Worm (Caenorhabditis elegans) whole organism, mixed stage, embryonic: ENCODE results near the gene dyn-1.

Source experiments
- M03D4.4 ChIP-seq: sonication (generic microtip); optimal IDR thresholded peaks from 2 replicates; lab custom pipeline; 2017; ENCODE audit warnings: mild to moderate bottlenecking, missing genetic modification characterization, missing compliant biosample characterization
- bed-3 ChIP-seq: fragments of 200-800 bp; sonication (Bioruptor generic); optimal IDR thresholded peaks from 3 replicates; lab custom pipeline; 2018; ENCODE audit warnings: mild to moderate bottlenecking, missing genetic modification characterization, moderate library complexity, missing compliant biosample characterization
- blmp-1 ChIP-seq: fragments of 150-350 bp; optimal IDR thresholded peaks from 2 replicates; lab custom pipeline; 2014; ENCODE audit warnings: missing biosample characterization, missing genetic modification characterization
- ceh-39 ChIP-seq: fragments of 150-350 bp; optimal IDR thresholded peaks from 2 replicates; lab custom pipeline; 2014; ENCODE audit warnings: missing biosample characterization, missing genetic modification characterization
- ceh-83 ChIP-seq: fragments of 200-800 bp; sonication (Bioruptor generic); optimal IDR thresholded peaks from 2 replicates; lab custom pipeline; 2018; ENCODE audit warnings: mild to moderate bottlenecking, missing genetic modification characterization, missing compliant biosample characterization
- cnd-1 ChIP-seq: fragments of 200-800 bp; sonication (Bioruptor generic); optimal IDR thresholded peaks from 2 replicates; lab custom pipeline; 2018; ENCODE audit warnings: mild to moderate bottlenecking, missing genetic modification characterization, missing compliant biosample characterization
- drap-1 ChIP-seq: fragments of 200-800 bp; sonication (Bioruptor generic); optimal IDR thresholded peaks from 3 replicates; lab custom pipeline; 2018; ENCODE audit warnings: mild to moderate bottlenecking, missing genetic modification characterization, missing compliant biosample characterization
- elt-1 ChIP-seq: sonication (generic microtip); optimal IDR thresholded peaks from 2 replicates; lab custom pipeline; 2017; ENCODE audit warnings: missing genetic modification characterization, mild to moderate bottlenecking, missing compliant biosample characterization, antibody characterized with exemption, moderate library complexity, borderline replicate concordance; ENCODE audit not compliant: insufficient read depth
- elt-3 ChIP-seq: fragments of 150-350 bp; optimal IDR thresholded peaks from 2 replicates; lab custom pipeline; 2014; ENCODE audit warnings: missing biosample characterization, missing genetic modification characterization
- flh-1 ChIP-seq: fragments of 200-800 bp; sonication (Bioruptor generic); optimal IDR thresholded peaks from 2 replicates; lab custom pipeline; 2018; ENCODE audit warnings: mild to moderate bottlenecking, missing genetic modification characterization, moderate library complexity, missing compliant biosample characterization
- ham-2 ChIP-seq: fragments of 200-800 bp; sonication (Bioruptor generic); optimal IDR thresholded peaks from 2 replicates; lab custom pipeline; 2018; ENCODE audit warnings: mild to moderate bottlenecking, missing genetic modification characterization, missing compliant biosample characterization
- lin-13 ChIP-seq: fragments of 150-350 bp; optimal IDR thresholded peaks from 2 replicates; lab custom pipeline; 2014; ENCODE audit warnings: missing biosample characterization, missing genetic modification characterization
- lin-32 ChIP-seq: fragments of 200-800 bp; sonication (Bioruptor generic); optimal IDR thresholded peaks from 2 replicates; lab custom pipeline; 2018; ENCODE audit warnings: mild to moderate bottlenecking, missing genetic modification characterization, missing compliant biosample characterization
- lsy-2 ChIP-seq: fragments of 150-350 bp; optimal IDR thresholded peaks from 2 replicates; lab custom pipeline; 2014; ENCODE audit warnings: missing biosample characterization, missing genetic modification characterization
- mab-5 ChIP-seq: fragments of 150-350 bp; optimal IDR thresholded peaks from 2 replicates; lab custom pipeline; 2014; ENCODE audit warnings: missing biosample characterization, missing genetic modification characterization
- mep-1 ChIP-seq: fragments of 150-350 bp; optimal IDR thresholded peaks from 2 replicates; lab custom pipeline; 2017; ENCODE audit warnings: missing biosample characterization, missing genetic modification reagents, missing genetic modification characterization, inconsistent platforms
- mls-2 ChIP-seq: sonication (generic microtip); optimal IDR thresholded peaks from 2 replicates; lab custom pipeline; 2016; ENCODE audit warnings: mild to moderate bottlenecking, missing genetic modification characterization, moderate library complexity, missing compliant biosample characterization
- nhr-12 ChIP-seq: fragments of 150-350 bp; optimal IDR thresholded peaks from 2 replicates; lab custom pipeline; 2014; ENCODE audit warnings: missing biosample characterization, missing genetic modification characterization
- nhr-2 ChIP-seq: fragments of 150-350 bp; optimal IDR thresholded peaks from 2 replicates; lab custom pipeline; 2014; ENCODE audit warnings: missing biosample characterization, missing genetic modification characterization
- nhr-237 ChIP-seq: fragments of 150-350 bp; optimal IDR thresholded peaks from 2 replicates; lab custom pipeline; 2014; ENCODE audit warnings: missing biosample characterization, missing genetic modification characterization
- nhr-28 ChIP-seq: fragments of 150-350 bp; optimal IDR thresholded peaks from 2 replicates; lab custom pipeline; 2014; ENCODE audit warnings: missing biosample characterization, missing genetic modification characterization
- nhr-76 ChIP-seq: sonication (generic microtip); optimal IDR thresholded peaks from 2 replicates; lab custom pipeline; 2017; ENCODE audit warnings: missing biosample characterization, missing genetic modification characterization
- pha-4 ChIP-seq: fragments of 150-350 bp; optimal IDR thresholded peaks from 2 replicates; lab custom pipeline; 2018; ENCODE audit warnings: missing biosample characterization, missing genetic modification reagents, missing genetic modification characterization
- snpc-4 ChIP-seq: fragments of 150-350 bp; optimal IDR thresholded peaks from 2 replicates; lab custom pipeline; 2014; ENCODE audit warnings: missing biosample characterization, missing genetic modification characterization
- sptf-1 ChIP-seq: sonication (generic microtip); optimal IDR thresholded peaks from 2 replicates; lab custom pipeline; 2017; ENCODE audit warnings: mild to moderate bottlenecking, missing genetic modification characterization, moderate library complexity, missing compliant biosample characterization
- tbx-8 ChIP-seq: fragments of 200-800 bp; sonication (Bioruptor generic); optimal IDR thresholded peaks from 2 replicates; lab custom pipeline; 2018; ENCODE audit warnings: mild to moderate bottlenecking, missing genetic modification characterization, moderate library complexity, missing compliant biosample characterization
- unc-120 ChIP-seq: sonication (generic microtip); optimal IDR thresholded peaks from 2 replicates; lab custom pipeline; 2017; ENCODE audit warnings: missing genetic modification characterization, missing compliant biosample characterization; ENCODE audit not compliant: poor library complexity, severe bottlenecking
- unc-39 ChIP-seq: fragments of 150-350 bp; optimal IDR thresholded peaks from 2 replicates; lab custom pipeline; 2014; ENCODE audit warnings: missing biosample characterization, missing genetic modification characterization
- unc-62 ChIP-seq: fragments of 150-350 bp; optimal IDR thresholded peaks from 2 replicates; lab custom pipeline; 2014; ENCODE audit warnings: missing biosample characterization, missing genetic modification reagents, missing genetic modification characterization
- zip-8 ChIP-seq: fragments of 150-350 bp; optimal IDR thresholded peaks from 2 replicates; lab custom pipeline; 2014; ENCODE audit warnings: missing biosample characterization, missing genetic modification characterization

Gene dyn-1

DNA sequence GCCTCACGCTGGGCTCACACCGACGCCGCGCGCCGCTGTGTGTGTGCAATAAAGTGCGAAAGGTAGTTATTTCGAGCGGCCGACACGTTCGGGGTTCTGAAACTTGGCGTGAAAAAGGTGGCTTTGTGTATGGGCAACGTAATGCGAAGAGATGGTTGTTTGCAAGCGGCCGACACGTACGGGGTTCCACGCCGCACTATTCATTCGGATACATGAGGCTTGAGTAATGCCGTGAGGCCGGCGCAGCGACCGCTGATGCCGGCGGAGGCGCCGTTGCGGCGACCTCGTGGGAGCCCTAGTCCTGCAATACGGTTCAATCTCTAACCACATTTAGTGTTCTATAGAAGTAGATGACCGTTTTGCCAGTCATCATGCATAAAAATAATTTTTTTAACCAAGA lies 25.3 kb downstream of the dyn-1 start:
- TF ChIP-seq tbx-8 = no peak
- no peak for TF ChIP-seq pha-4 (tag; lab: Kevin White, UChicago)
- no peak for TF ChIP-seq elt-3 (tag; lab: Kevin White, UChicago)
- TF ChIP-seq lin-13 (tag; lab: Kevin White, UChicago) = no peak
- TF ChIP-seq ceh-39 (tag; lab: Kevin White, UChicago) = no peak
- TF ChIP-seq mab-5 = no peak
- no peak for TF ChIP-seq M03D4.4 (tag; lab: Kevin White, UChicago)
- TF ChIP-seq lin-32 (GFP tag; lab: Kevin White, UChicago) = no peak
- TF ChIP-seq sptf-1 (tag; lab: Kevin White, UChicago) = no peak
- TF ChIP-seq snpc-4 (tag; lab: Kevin White, UChicago) = no peak
- TF ChIP-seq cnd-1 (tag; lab: Kevin White, UChicago) = no peak

ce11 chrX:15597077-15597476 lies 28.4 kb downstream of the dyn-1 start, which contains the start of gene K09A9.8:
K09A9.8 (minus strand) TSS chrX:15597177.
- no peak for TF ChIP-seq unc-39 (tag; lab: Kevin White, UChicago)
- TF ChIP-seq nhr-28 = no peak
- no peak for TF ChIP-seq lsy-2
- no peak for TF ChIP-seq nhr-237 (tag; lab: Kevin White, UChicago)
- no peak for TF ChIP-seq mls-2 (tag; lab: Kevin White, UChicago)
- TF ChIP-seq elt-3 (tag; lab: Kevin White, UChicago) = no peak
- TF ChIP-seq drap-1 (GFP tag; lab: Kevin White, UChicago) = no peak
- no peak for TF ChIP-seq M03D4.4 (tag; lab: Kevin White, UChicago)

DNA sequence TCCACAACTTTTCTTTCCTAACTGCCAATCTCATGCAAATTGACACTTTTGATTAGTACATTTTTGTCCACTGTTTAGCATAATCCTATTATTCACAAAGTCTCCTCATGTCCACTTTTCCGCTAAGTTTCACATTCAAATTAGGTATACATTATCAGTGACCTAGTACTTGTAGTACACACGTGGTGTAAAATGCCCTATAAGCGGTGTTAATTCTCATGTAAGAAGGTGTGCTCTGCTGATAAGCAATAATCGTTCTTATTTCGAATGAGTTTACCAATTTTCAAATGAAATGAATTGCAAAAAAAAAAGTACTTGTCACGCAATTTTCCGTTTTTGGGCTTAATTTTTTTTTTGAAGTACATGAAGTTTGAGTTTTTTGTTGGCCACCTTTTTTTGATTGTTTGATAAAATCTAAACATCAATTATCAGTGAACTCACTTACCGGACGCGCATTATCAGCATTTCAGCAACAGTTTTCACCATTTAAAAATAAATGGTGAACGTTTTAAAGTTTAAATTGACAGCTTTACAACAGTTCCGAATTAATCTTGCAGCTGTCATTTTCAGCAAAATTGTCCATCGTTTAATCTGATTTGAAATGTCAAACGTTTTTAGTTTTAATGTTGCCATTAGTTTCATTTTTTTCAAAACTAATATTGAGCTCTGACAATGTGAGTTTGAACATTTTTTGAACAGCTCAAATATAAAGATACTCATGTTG lies 30.1 kb downstream of the dyn-1 start:
- TF ChIP-seq cnd-1 (tag; lab: Kevin White, UChicago) = no peak
- TF ChIP-seq ceh-83 (GFP tag; lab: Kevin White, UChicago) = no peak
- TF ChIP-seq nhr-76 (tag; lab: Kevin White, UChicago) = no peak
- TF ChIP-seq elt-3 (tag; lab: Kevin White, UChicago) = no peak
- no peak for TF ChIP-seq unc-62
- no peak for TF ChIP-seq pha-4 (tag; lab: Kevin White, UChicago)
- no peak for TF ChIP-seq nhr-12 (tag; lab: Kevin White, UChicago)
- no peak for TF ChIP-seq sptf-1 (tag; lab: Kevin White, UChicago)
- TF ChIP-seq nhr-2 (tag; lab: Kevin White, UChicago) = no peak
- TF ChIP-seq drap-1 (GFP tag; lab: Kevin White, UChicago) = no peak
- no peak for TF ChIP-seq mls-2 (tag; lab: Kevin White, UChicago)
- TF ChIP-seq elt-1 (tag; lab: Kevin White, UChicago) = no peak
- TF ChIP-seq flh-1 (GFP tag; lab: Kevin White, UChicago) = no peak
- no peak for TF ChIP-seq M03D4.4 (tag; lab: Kevin White, UChicago)
- no peak for TF ChIP-seq bed-3 (GFP tag; lab: Kevin White, UChicago)
- TF ChIP-seq ham-2 (GFP tag; lab: Kevin White, UChicago) = no peak
- TF ChIP-seq mep-1 (tag; lab: Kevin White, UChicago) = no peak
- TF ChIP-seq nhr-237 (tag; lab: Kevin White, UChicago) = no peak

- TF ChIP-seq zip-8 (tag; lab: Kevin White, UChicago) (no peak), lsy-2 (no peak), nhr-76 (tag; lab: Kevin White, UChicago) (no peak), lin-32 (GFP tag; lab: Kevin White, UChicago) (no peak), nhr-28 (no peak), drap-1 (GFP tag; lab: Kevin White, UChicago) (no peak), blmp-1 (tag; lab: Kevin White, UChicago) (no peak), mab-5 (no peak), ham-2 (GFP tag; lab: Kevin White, UChicago) (no peak), nhr-237 (tag; lab: Kevin White, UChicago) (no peak), unc-120 (no peak), flh-1 (GFP tag; lab: Kevin White, UChicago) (no peak), bed-3 (GFP tag; lab: Kevin White, UChicago) (no peak), unc-39 (tag; lab: Kevin White, UChicago) (no peak)
These were observed 31.2 kb downstream of the dyn-1 start for ce11 chrX:15599925-15600324.
